Fruit fly (Drosophila melanogaster): ENCODE results near the gene Zip71B.

DNA sequence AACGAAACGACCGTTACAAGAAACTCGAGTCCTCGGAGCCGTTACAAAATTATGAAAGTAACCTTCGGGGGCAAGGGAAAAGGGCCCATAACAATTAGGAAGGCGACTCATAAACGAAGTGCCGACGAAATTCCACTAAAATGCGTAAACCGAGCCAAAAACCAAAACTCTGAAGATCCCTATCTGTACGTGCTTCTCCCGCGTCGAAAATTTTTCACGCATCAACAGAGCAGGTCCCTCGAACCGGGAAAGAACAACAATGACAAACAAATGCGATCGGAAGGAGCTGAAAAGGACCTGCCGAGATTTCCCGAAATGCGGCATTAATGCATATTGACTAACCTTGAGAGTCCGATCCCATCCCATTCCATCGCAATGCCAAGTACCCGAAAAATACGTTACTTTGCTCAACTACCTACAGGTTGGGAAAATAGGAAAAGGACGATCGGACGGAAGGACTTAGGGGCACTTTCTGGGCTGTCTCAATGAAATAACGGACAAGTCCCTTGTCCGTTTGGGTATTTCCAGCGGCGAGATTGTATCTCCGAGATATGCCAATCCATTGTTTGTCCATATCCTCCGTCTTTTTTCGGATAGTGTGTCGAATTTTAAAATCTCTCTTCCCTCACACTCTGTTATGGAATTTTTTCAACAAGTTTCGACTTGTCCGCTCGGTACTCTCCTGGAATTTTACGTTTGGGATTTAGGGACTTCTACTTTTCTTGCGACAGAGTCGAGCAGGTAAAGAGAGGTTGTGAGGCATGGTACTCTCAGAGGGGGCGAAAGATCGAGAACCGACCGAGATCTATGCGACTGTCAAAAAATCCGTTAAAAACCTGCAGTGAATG lies 24.2 kb upstream of the Zip71B start:
- no peak for TF ChIP-seq CG8478 (optimal IDR thresholded peaks at IDR 0.05)
- no peak for TF ChIP-seq CTCF (optimal IDR thresholded peaks at IDR 0.05)
